Worm (Caenorhabditis elegans): ENCODE results near the gene W03C9.5.

- TF ChIP-seq him-1 (tag; optimal IDR thresholded peaks at IDR 0.05), result no peak
- TF ChIP-seq W03F9.2 (tag; optimal IDR thresholded peaks at IDR 0.05), result no peak
- no peak for TF ChIP-seq dao-5 (tag; optimal IDR thresholded peaks at IDR 0.05)
Measured at ce11 chrII:11926501-11926900, 40.8 kb downstream of the W03C9.5 start.

Measured in whole organism, L4/young adult.